Worm (Caenorhabditis elegans): Measurements from ENCODE around the gene str-176.

- no peak for TF ChIP-seq him-1 (tag; optimal IDR thresholded peaks at IDR 0.05)
- TF ChIP-seq W03F9.2 (tag; optimal IDR thresholded peaks at IDR 0.05): no peak
- no peak for TF ChIP-seq dao-5 (tag; optimal IDR thresholded peaks at IDR 0.05)
Measured at ce11 chrIV:8463069-8463468, 547 bp downstream of the str-176 start.

Data from whole organism, L4/young adult.